Fruit fly (Drosophila melanogaster): Measurements from ENCODE around the gene CG8773.

CG8773 gene

DNA sequence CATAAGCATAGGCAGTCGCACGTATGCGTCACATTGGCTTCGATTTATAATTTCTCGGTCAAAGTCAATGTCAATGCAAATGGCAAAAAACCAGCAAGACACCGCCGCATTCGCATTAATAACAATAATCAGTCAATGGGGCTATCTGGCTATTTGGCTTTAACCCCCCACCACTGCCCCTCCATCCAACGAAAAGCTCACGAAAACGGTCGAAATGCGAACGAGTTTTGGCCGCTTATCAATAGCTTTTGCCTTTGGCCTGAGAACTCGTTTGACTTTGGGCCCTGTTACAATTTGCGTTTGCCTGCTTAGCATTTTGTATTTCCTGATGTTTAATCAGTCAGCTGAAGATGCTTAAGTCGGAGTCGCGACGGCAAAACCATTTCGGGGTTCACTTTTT, 21.1 kb upstream of the CG8773 start (continued):
- TF ChIP-seq NFAT (GFP tag; IDR thresholded peaks at IDR 0.05) (no peak), org-1 (GFP tag; optimal IDR thresholded peaks at IDR 0.05) (no peak), da (GFP tag; optimal IDR thresholded peaks at IDR 0.05) (no peak), cas (GFP tag; IDR thresholded peaks at IDR 0.05) (no peak), CG11247 (GFP tag; IDR thresholded peaks at IDR 0.05) (no peak), mirr (GFP tag; optimal IDR thresholded peaks at IDR 0.05) (peak; percentile 33), oc (tag; optimal IDR thresholded peaks at IDR 0.05) (peak; percentile 57), tgo (GFP tag; IDR thresholded peaks at IDR 0.05) (no peak), CG12769 (tag; optimal IDR thresholded peaks at IDR 0.05) (peak; percentile 76), CG10431 (GFP tag; optimal IDR thresholded peaks at IDR 0.05) (no peak), bowl (GFP tag; IDR thresholded peaks at IDR 0.05) (no peak)

DNA sequence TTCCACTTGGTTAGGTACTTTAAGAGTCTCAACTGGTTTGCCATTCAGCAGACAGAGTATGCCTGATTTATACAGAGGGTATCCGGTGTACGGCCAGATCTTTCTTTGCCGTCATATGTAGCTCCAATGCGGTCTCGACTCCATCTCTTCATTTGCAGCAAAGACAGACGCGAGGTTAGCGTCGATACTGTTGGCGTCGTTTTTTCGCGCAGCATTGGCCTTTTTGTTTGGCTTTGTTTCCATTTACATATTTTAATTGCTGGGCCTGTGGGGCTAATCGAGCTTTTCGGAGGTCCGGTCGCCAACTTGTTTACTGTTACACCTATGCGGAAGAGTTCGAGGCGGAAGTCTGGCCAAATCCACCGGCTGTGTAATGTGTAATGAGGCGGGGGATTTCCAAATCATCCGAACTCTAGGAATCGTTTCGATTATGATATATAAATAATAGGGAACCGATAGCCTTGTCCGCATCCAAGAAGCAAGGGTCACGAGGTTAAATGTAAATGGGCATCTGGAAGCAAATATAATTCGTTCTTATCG, 20.2 kb upstream of the CG8773 start:
- TF ChIP-seq CG17568 (GFP tag; optimal IDR thresholded peaks at IDR 0.05) (no peak), CG9932 (GFP tag; IDR thresholded peaks at IDR 0.05) (0 out of 2 replicates have a peak, but pooled peaks have one; percentile 8), CG13624 (GFP tag; optimal IDR thresholded peaks at IDR 0.05) (no peak), Atf6 (GFP tag; IDR thresholded peaks at IDR 0.05) (no peak), Dad (GFP tag; optimal IDR thresholded peaks at IDR 0.05) (no peak), Drgx (GFP tag; IDR thresholded peaks at IDR 0.05) (0 out of 2 replicates have a peak, but pooled peaks have one; percentile 22), nerfin-1 (tag; optimal IDR thresholded peaks at IDR 0.05) (no peak), pros (GFP tag; optimal IDR thresholded peaks at IDR 0.05) (no peak), Gug (GFP tag; IDR thresholded peaks at IDR 0.05) (no peak), esg (GFP tag; conservative IDR thresholded peaks at IDR 0.05) (no peak), CG31388 (GFP tag; optimal IDR thresholded peaks at IDR 0.05) (no peak), br (optimal IDR thresholded peaks at IDR 0.05) (no peak), CG4282 (GFP tag; optimal IDR thresholded peaks at IDR 0.05) (no peak), slbo (GFP tag; IDR thresholded peaks at IDR 0.05) (peak; percentile 50), tgo (GFP tag; IDR thresholded peaks at IDR 0.05) (no peak), dimm (GFP tag; IDR thresholded peaks at IDR 0.05) (no peak), Jarid2 (GFP tag; optimal IDR thresholded peaks at IDR 0.05) (no peak), Dek (tag; optimal IDR thresholded peaks at IDR 0.05) (no peak), CG7987 (GFP tag; optimal IDR thresholded peaks at IDR 0.05) (no peak), nom (GFP tag; optimal IDR thresholded peaks at IDR 0.05) (no peak), Eip74EF (GFP tag; optimal IDR thresholded peaks at IDR 0.05) (peak in 1 of 2 experiments; percentile 92), CG3847 (GFP tag; IDR thresholded peaks at IDR 0.05) (0 out of 2 replicates have a peak, but pooled peaks have one; percentile 5), row (GFP tag; IDR thresholded peaks at IDR 0.05) (peak; percentile 58), sd (tag; optimal IDR thresholded peaks at IDR 0.05) (peak; percentile 44), vvl (GFP tag; IDR thresholded peaks at IDR 0.05) (peak; percentile 75), CG12942 (GFP tag; optimal IDR thresholded peaks at IDR 0.05) (no peak), tio (GFP tag; optimal IDR thresholded peaks at IDR 0.05) (no peak), Mrtf (GFP tag; IDR thresholded peaks at IDR 0.05) (0 out of 3 replicates have a peak, but pooled peaks have one; percentile 42), Rx (GFP tag; IDR thresholded peaks at IDR 0.05) (no peak), Trl (optimal IDR thresholded peaks at IDR 0.05) (no peak), Trl (GFP tag; optimal IDR thresholded peaks at IDR 0.05) (no peak), zen (tag; optimal IDR thresholded peaks at IDR 0.05) (no peak), CG18476 (GFP tag; optimal IDR thresholded peaks at IDR 0.05) (no peak), dysf (GFP tag; IDR thresholded peaks at IDR 0.05) (no peak), chn (GFP tag; optimal IDR thresholded peaks at IDR 0.05) (no peak), Med (GFP tag) (peak; percentile 42), onecut (GFP tag; IDR thresholded peaks at IDR 0.05) (no peak), schlank (tag; optimal IDR thresholded peaks at IDR 0.05) (no peak), chinmo (GFP tag; IDR thresholded peaks at IDR 0.05; ENCODE audit: partially characterized antibody) (peak; percentile 89), lmd (GFP tag; IDR thresholded peaks at IDR 0.05) (peak; percentile 26; the same call in 1 of the 2 replicates)

Data from whole organism, embryonic.